Worm (Caenorhabditis elegans) whole organism, L2 larva: ENCODE data around the gene C18H9.6.

Source experiments
- C34F6.9 ChIP-seq: fragments of 150-350 bp; optimal IDR thresholded peaks from 2 replicates; lab custom pipeline; 2014; ENCODE audit warnings: missing biosample characterization, missing genetic modification characterization
- F13H6.1 ChIP-seq: sonication (generic microtip); optimal IDR thresholded peaks from 2 replicates; lab custom pipeline; 2016; ENCODE audit warnings: missing genetic modification characterization, missing compliant biosample characterization
- R02D3.7 ChIP-seq: fragments of 150-350 bp; optimal IDR thresholded peaks from 2 replicates; lab custom pipeline; 2014; ENCODE audit warnings: missing biosample characterization, missing genetic modification characterization
- Y55F3AM.14 ChIP-seq: fragments of 200-800 bp; sonication (Bioruptor generic); optimal IDR thresholded peaks from 2 replicates; lab custom pipeline; 2018; ENCODE audit warnings: mild to moderate bottlenecking, missing genetic modification characterization, missing compliant biosample characterization
- ZK546.5 ChIP-seq: sonication (generic microtip); optimal IDR thresholded peaks from 2 replicates; lab custom pipeline; 2017; ENCODE audit warnings: missing biosample characterization, missing genetic modification characterization
- alr-1 ChIP-seq: fragments of 150-350 bp; optimal IDR thresholded peaks from 2 replicates; lab custom pipeline; 2014; ENCODE audit warnings: missing biosample characterization, missing genetic modification characterization
- aly-2 ChIP-seq: fragments of 150-350 bp; optimal IDR thresholded peaks from 2 replicates; lab custom pipeline; 2014; ENCODE audit warnings: missing biosample characterization, missing genetic modification characterization
- ama-1 ChIP-seq: fragments of 150-350 bp; optimal IDR thresholded peaks from 2 replicates; lab custom pipeline; 2018; ENCODE audit warnings: inconsistent platforms
- blmp-1 ChIP-seq: sonication (generic microtip); optimal IDR thresholded peaks from 2 replicates; lab custom pipeline; 2017; ENCODE audit warnings: missing genetic modification characterization, mild to moderate bottlenecking, missing compliant biosample characterization, antibody characterized with exemption, moderate library complexity; ENCODE audit not compliant: insufficient read depth
- ceh-16 ChIP-seq: fragments of 150-350 bp; optimal IDR thresholded peaks from 2 replicates; lab custom pipeline; 2014; ENCODE audit warnings: missing biosample characterization, missing genetic modification characterization
- ceh-82 ChIP-seq: fragments of 150-350 bp; optimal IDR thresholded peaks from 2 replicates; lab custom pipeline; 2014; ENCODE audit warnings: missing biosample characterization, missing genetic modification characterization
- crh-2 ChIP-seq: sonication (generic microtip); optimal IDR thresholded peaks from 2 replicates; lab custom pipeline; 2017; ENCODE audit warnings: missing biosample characterization, missing genetic modification characterization
- dmd-4 ChIP-seq: sonication (generic microtip); optimal IDR thresholded peaks from 2 replicates; lab custom pipeline; 2017; ENCODE audit warnings: missing biosample characterization, missing genetic modification characterization
- egl-27 ChIP-seq: sonication (generic microtip); optimal IDR thresholded peaks from 3 replicates; lab custom pipeline; 2017; ENCODE audit warnings: missing biosample characterization, missing genetic modification reagents, missing genetic modification characterization
- elt-1 ChIP-seq: fragments of 150-350 bp; optimal IDR thresholded peaks from 2 replicates; lab custom pipeline; 2014; ENCODE audit warnings: missing biosample characterization, missing genetic modification characterization
- elt-3 ChIP-seq: sonication (generic microtip); optimal IDR thresholded peaks from 2 replicates; lab custom pipeline; 2017; ENCODE audit warnings: missing biosample characterization, missing genetic modification characterization
- fos-1 ChIP-seq: fragments of 150-350 bp; optimal IDR thresholded peaks from 2 replicates; lab custom pipeline; 2014; ENCODE audit warnings: missing biosample characterization, missing genetic modification characterization
- gmeb-1 ChIP-seq: fragments of 150-350 bp; optimal IDR thresholded peaks from 2 replicates; lab custom pipeline; 2014; ENCODE audit warnings: missing biosample characterization, missing genetic modification characterization
- lin-11 ChIP-seq: fragments of 150-350 bp; sonication (generic microtip); optimal IDR thresholded peaks from 2 replicates; lab custom pipeline; 2014; ENCODE audit warnings: missing biosample characterization, missing genetic modification characterization, inconsistent platforms, mixed read lengths
- lin-13 ChIP-seq: fragments of 150-350 bp; optimal IDR thresholded peaks from 2 replicates; lab custom pipeline; 2014; ENCODE audit warnings: missing biosample characterization, missing genetic modification reagents, missing genetic modification characterization
- lin-39 ChIP-seq: fragments of 150-350 bp; optimal IDR thresholded peaks from 2 replicates; lab custom pipeline; 2014; ENCODE audit warnings: missing biosample characterization, missing genetic modification reagents, missing genetic modification characterization
- lsy-2 ChIP-seq, 2 experiments: fragments of 150-350 bp in 1 of 2; sonication (generic microtip) in 1 of 2; optimal IDR thresholded peaks; 2 replicates each; lab custom pipeline; 2014 to 2017; ENCODE audit warnings: missing biosample characterization in 2 of 2, missing genetic modification characterization in 2 of 2
- mab-5 ChIP-seq: fragments of 150-350 bp; optimal IDR thresholded peaks from 2 replicates; lab custom pipeline; 2014; ENCODE audit warnings: missing biosample characterization, missing genetic modification characterization
- mbf-1 ChIP-seq: sonication (generic microtip); optimal IDR thresholded peaks from 2 replicates; lab custom pipeline; 2017; ENCODE audit warnings: missing biosample characterization, missing genetic modification characterization
- mdl-1 ChIP-seq, 2 experiments: fragments of 150-350 bp in 1 of 2; sonication (generic microtip) in 1 of 2; optimal IDR thresholded peaks; 2 replicates each; lab custom pipeline; 2017; ENCODE audit warnings: missing biosample characterization in 2 of 2, missing genetic modification characterization in 2 of 2
- nhr-10 ChIP-seq: sonication (generic microtip); optimal IDR thresholded peaks from 2 replicates; lab custom pipeline; 2017; ENCODE audit warnings: missing biosample characterization, missing genetic modification characterization
- nhr-11 ChIP-seq: fragments of 150-350 bp; optimal IDR thresholded peaks from 2 replicates; lab custom pipeline; 2014; ENCODE audit warnings: missing biosample characterization, missing genetic modification characterization
- nhr-12 ChIP-seq: fragments of 150-350 bp; optimal IDR thresholded peaks from 2 replicates; lab custom pipeline; 2014; ENCODE audit warnings: missing biosample characterization, missing genetic modification characterization
- nhr-129 ChIP-seq: fragments of 150-350 bp; optimal IDR thresholded peaks from 2 replicates; lab custom pipeline; 2014; ENCODE audit warnings: missing biosample characterization, missing genetic modification characterization
- nhr-21 ChIP-seq: fragments of 150-350 bp; optimal IDR thresholded peaks from 2 replicates; lab custom pipeline; 2014; ENCODE audit warnings: missing biosample characterization, missing genetic modification characterization
- nhr-23 ChIP-seq: fragments of 150-350 bp; optimal IDR thresholded peaks from 2 replicates; lab custom pipeline; 2014; ENCODE audit warnings: missing biosample characterization, missing genetic modification reagents, missing genetic modification characterization
- nhr-237 ChIP-seq: fragments of 150-350 bp; optimal IDR thresholded peaks from 2 replicates; lab custom pipeline; 2014; ENCODE audit warnings: missing biosample characterization, missing genetic modification characterization
- nhr-25 ChIP-seq: fragments of 150-350 bp; sonication (generic microtip); optimal IDR thresholded peaks from 3 replicates; lab custom pipeline; 2014; ENCODE audit warnings: missing biosample characterization, missing genetic modification characterization
- nhr-6 ChIP-seq: fragments of 150-350 bp; optimal IDR thresholded peaks from 2 replicates; lab custom pipeline; 2014; ENCODE audit warnings: missing biosample characterization, missing genetic modification characterization
- nhr-77 ChIP-seq: fragments of 150-350 bp; optimal IDR thresholded peaks from 2 replicates; lab custom pipeline; 2014; ENCODE audit warnings: missing biosample characterization, missing genetic modification characterization
- peb-1 ChIP-seq: fragments of 150-350 bp; optimal IDR thresholded peaks from 2 replicates; lab custom pipeline; 2014; ENCODE audit warnings: missing biosample characterization, missing genetic modification characterization
- sem-4 ChIP-seq: fragments of 150-350 bp; optimal IDR thresholded peaks from 2 replicates; lab custom pipeline; 2014; ENCODE audit warnings: missing biosample characterization, missing genetic modification reagents, missing genetic modification characterization
- skn-1 ChIP-seq: sonication (generic microtip); optimal IDR thresholded peaks from 2 replicates; lab custom pipeline; 2017; ENCODE audit warnings: missing biosample characterization, missing genetic modification characterization
- sma-3 ChIP-seq: sonication (generic microtip); optimal IDR thresholded peaks from 2 replicates; lab custom pipeline; 2016; ENCODE audit warnings: missing genetic modification reagents, missing genetic modification characterization, missing compliant biosample characterization
- sma-9 ChIP-seq, 2 experiments: fragments of 150-350 bp in 1 of 2; sonication (generic microtip) in 1 of 2; optimal IDR thresholded peaks; 2 replicates each; lab custom pipeline; 2014 to 2016; ENCODE audit warnings: missing genetic modification characterization in 2 of 2, mild to moderate bottlenecking in 1 of 2, missing biosample characterization in 1 of 2, missing compliant biosample characterization in 1 of 2, missing genetic modification reagents in 1 of 2, moderate library complexity in 1 of 2
- snpc-4 ChIP-seq: fragments of 150-350 bp; optimal IDR thresholded peaks from 2 replicates; lab custom pipeline; 2014; ENCODE audit warnings: missing biosample characterization, missing genetic modification characterization
- unc-39 ChIP-seq: fragments of 150-350 bp; optimal IDR thresholded peaks from 2 replicates; lab custom pipeline; 2014; ENCODE audit warnings: missing biosample characterization, missing genetic modification characterization
- unc-55 ChIP-seq: fragments of 150-350 bp; sonication (generic microtip); optimal IDR thresholded peaks from 3 replicates; lab custom pipeline; 2014; ENCODE audit warnings: missing biosample characterization, missing genetic modification reagents, missing genetic modification characterization
- unc-62 ChIP-seq: fragments of 150-350 bp; optimal IDR thresholded peaks from 2 replicates; lab custom pipeline; 2014; ENCODE audit warnings: missing biosample characterization, missing genetic modification reagents, missing genetic modification characterization
- zag-1 ChIP-seq: fragments of 150-350 bp; optimal IDR thresholded peaks from 2 replicates; lab custom pipeline; 2014; ENCODE audit warnings: missing biosample characterization, missing genetic modification characterization
- ztf-1 ChIP-seq: fragments of 200-800 bp; sonication (Bioruptor generic); conservative IDR thresholded peaks from 2 replicates; pipeline ENCODE4 v1.3.6; 2022; ENCODE audit warnings: missing genetic modification characterization, missing compliant biosample characterization
- ztf-11 ChIP-seq: sonication (generic microtip); optimal IDR thresholded peaks from 2 replicates; lab custom pipeline; 2017; ENCODE audit warnings: missing biosample characterization, missing genetic modification characterization
- ztf-4 ChIP-seq: fragments of 150-350 bp; optimal IDR thresholded peaks from 2 replicates; lab custom pipeline; 2014; ENCODE audit warnings: missing biosample characterization, missing genetic modification characterization

Gene C18H9.6

ce11 chrII:6689088-6689487, 12.3 kb downstream of the C18H9.6 start:
- TF ChIP-seq nhr-21 (tag; lab: Kevin White, UChicago) (peak; percentile 9), C34F6.9 (tag; lab: Kevin White, UChicago) (peak; percentile 70), ztf-11 (tag; lab: Kevin White, UChicago) (no peak), nhr-25 (tag; lab: Kevin White, UChicago) (no peak), crh-2 (peak; percentile 26), lsy-2 (tag; optimal IDR thresholded peaks at IDR 0.05; lab: Kevin White, UChicago) (peak in 1 of 2 experiments; percentile 42), sma-9 (GFP tag; optimal IDR thresholded peaks at IDR 0.05; lab: Kevin White, UChicago) (peak; percentile 35), sma-9 (tag; optimal IDR thresholded peaks at IDR 0.05; lab: Kevin White, UChicago) (no peak)

- no peak for TF ChIP-seq lsy-2 (tag; optimal IDR thresholded peaks at IDR 0.05; lab: Kevin White, UChicago)
Observed at ce11 chrII:6685964-6686363, 15.5 kb downstream of the C18H9.6 start.

ce11 chrII:6683663-6684285, 17.7 kb downstream of the C18H9.6 start, which contains the start of gene gyf-1:
gyf-1 (plus strand) TSS chrII:6684235.
- TF ChIP-seq mdl-1 (tag; optimal IDR thresholded peaks at IDR 0.05; lab: Kevin White, UChicago) (no peak), sem-4 (tag; lab: Kevin White, UChicago) (no peak), peb-1 (tag; lab: Kevin White, UChicago) (no peak), nhr-129 (peak; percentile 31), C34F6.9 (tag; lab: Kevin White, UChicago) (peak; percentile 47), mab-5 (tag; lab: Kevin White, UChicago) (no peak), alr-1 (no peak), nhr-12 (tag; lab: Kevin White, UChicago) (no peak), skn-1 (no peak), fos-1 (tag; lab: Kevin White, UChicago) (peak; percentile 44), ceh-82 (tag; lab: Kevin White, UChicago) (no peak), dmd-4 (tag; lab: Kevin White, UChicago) (no peak), ztf-4 (no peak), ama-1 (no peak), egl-27 (no peak), gmeb-1 (tag; lab: Kevin White, UChicago) (no peak), lsy-2 (tag; optimal IDR thresholded peaks at IDR 0.05; lab: Kevin White, UChicago) (peak in 1 of 2 experiments; percentile 51), F13H6.1 (peak; percentile 34), nhr-237 (tag; lab: Kevin White, UChicago) (no peak), nhr-23 (no peak), ceh-16 (tag; lab: Kevin White, UChicago) (no peak), sma-9 (GFP tag; optimal IDR thresholded peaks at IDR 0.05; lab: Kevin White, UChicago) (no peak), sma-9 (tag; optimal IDR thresholded peaks at IDR 0.05; lab: Kevin White, UChicago) (no peak), sma-3 (no peak), mbf-1 (tag; lab: Kevin White, UChicago) (no peak), nhr-21 (tag; lab: Kevin White, UChicago) (no peak), unc-39 (tag; lab: Kevin White, UChicago) (no peak), zag-1 (tag; lab: Kevin White, UChicago) (no peak), nhr-10 (tag; lab: Kevin White, UChicago) (no peak), unc-62 (no peak), Y55F3AM.14 (GFP tag; lab: Kevin White, UChicago) (no peak), nhr-11 (no peak), crh-2 (peak; percentile 61), lin-11 (tag; lab: Kevin White, UChicago) (peak; percentile 14), blmp-1 (tag; lab: Kevin White, UChicago) (no peak), ZK546.5 (tag; lab: Kevin White, UChicago) (no peak), lin-13 (no peak), unc-55 (peak; percentile 43), snpc-4 (tag; lab: Kevin White, UChicago) (peak; percentile 21), ztf-11 (tag; lab: Kevin White, UChicago) (no peak), R02D3.7 (tag; lab: Kevin White, UChicago) (no peak), elt-3 (tag; lab: Kevin White, UChicago) (no peak), aly-2 (tag; lab: Kevin White, UChicago) (no peak), nhr-77 (tag; lab: Kevin White, UChicago) (no peak), nhr-6 (tag; lab: Kevin White, UChicago) (no peak), ztf-1 (GFP tag; lab: Robert Waterston, UW) (no peak), elt-1 (tag; lab: Kevin White, UChicago) (no peak), nhr-25 (tag; lab: Kevin White, UChicago) (no peak), lin-39 (tag; lab: Kevin White, UChicago) (no peak)
- TF ChIP-seq, all 48 proteins: peak for 9
